Worm (Caenorhabditis elegans) whole organism, L1 larva: Measurements from ENCODE around the gene dpy-2.

Experiments used
- Y116A8C.19 ChIP-seq: sonication (generic microtip); optimal IDR thresholded peaks from 2 replicates; lab custom pipeline; 2016; ENCODE audit warnings: missing compliant biosample characterization, missing genetic modification characterization, borderline replicate concordance
- aha-1 ChIP-seq: fragments of 150-350 bp; optimal IDR thresholded peaks from 2 replicates; lab custom pipeline; 2014; ENCODE audit warnings: missing biosample characterization, missing genetic modification characterization
- ama-1 ChIP-seq: fragments of 150-350 bp; optimal IDR thresholded peaks from 2 replicates; lab custom pipeline; 2014
- blmp-1 ChIP-seq: fragments of 150-350 bp; optimal IDR thresholded peaks from 2 replicates; lab custom pipeline; 2014; ENCODE audit warnings: missing biosample characterization, missing genetic modification characterization
- ceh-88 ChIP-seq: fragments of 200-800 bp; sonication (Bioruptor generic); IDR thresholded peaks from 2 replicates; pipeline ENCODE4 v1.3.6; 2022; ENCODE audit warnings: missing genetic modification characterization, missing compliant biosample characterization
- ceh-90 ChIP-seq: sonication (generic microtip); optimal IDR thresholded peaks from 2 replicates; lab custom pipeline; 2016; ENCODE audit warnings: missing genetic modification characterization, missing compliant biosample characterization
- dpl-1 ChIP-seq, 3 experiments: fragments of 150-350 bp in 2 of 3; sonication (generic microtip) in 1 of 3; optimal IDR thresholded peaks; 2 replicates each; lab custom pipeline; 2014 to 2017; ENCODE audit warnings: missing biosample characterization in 3 of 3, missing genetic modification characterization in 3 of 3, missing genetic modification reagents in 3 of 3
- efl-3 ChIP-seq: fragments of 200-800 bp; sonication (Bioruptor generic); optimal IDR thresholded peaks from 2 replicates; lab custom pipeline; 2018; ENCODE audit warnings: mild to moderate bottlenecking, missing genetic modification characterization, missing compliant biosample characterization
- egl-27 ChIP-seq, 2 experiments: fragments of 150-350 bp in 1 of 2; sonication (generic microtip); optimal IDR thresholded peaks; 3 replicates each; lab custom pipeline; 2017 to 2018; ENCODE audit warnings: missing biosample characterization in 2 of 2, missing genetic modification characterization in 2 of 2, missing genetic modification reagents in 2 of 2
- elt-2 ChIP-seq: sonication (generic microtip); optimal IDR thresholded peaks from 2 replicates; lab custom pipeline; 2016; ENCODE audit warnings: missing genetic modification characterization, mild to moderate bottlenecking, inconsistent platforms, missing compliant biosample characterization, missing genetic modification reagents
- elt-3 ChIP-seq, 6 experiments: fragments of 150-350 bp in 1 of 6; sonication (generic microtip); optimal IDR thresholded peaks; 2 replicates each; lab custom pipeline; 2017 to 2018; ENCODE audit warnings: missing biosample characterization in 6 of 6, missing genetic modification characterization in 6 of 6, inconsistent platforms in 1 of 6
- ets-5 ChIP-seq: fragments of 200-800 bp; sonication (Bioruptor generic); IDR thresholded peaks from 2 replicates; pipeline ENCODE4 v1.3.6; 2022; ENCODE audit warnings: missing genetic modification characterization, missing compliant biosample characterization
- fkh-8 ChIP-seq: sonication (generic microtip); optimal IDR thresholded peaks from 2 replicates; lab custom pipeline; 2016; ENCODE audit warnings: mild to moderate bottlenecking, missing genetic modification characterization, missing compliant biosample characterization
- fos-1 ChIP-seq: fragments of 150-350 bp; optimal IDR thresholded peaks from 2 replicates; lab custom pipeline; 2014; ENCODE audit warnings: missing biosample characterization, missing genetic modification characterization
- grh-1 ChIP-seq: fragments of 200-800 bp; sonication (Bioruptor generic); IDR thresholded peaks from 2 replicates; pipeline ENCODE4 v1.3.6; 2022; ENCODE audit warnings: missing genetic modification reagents, missing genetic modification characterization, missing compliant biosample characterization
- hlh-4 ChIP-seq: sonication (generic microtip); optimal IDR thresholded peaks from 2 replicates; lab custom pipeline; 2016; ENCODE audit warnings: mild to moderate bottlenecking, missing genetic modification characterization, missing compliant biosample characterization
- isw-1 ChIP-seq: fragments of 200-800 bp; sonication (Bioruptor generic); IDR thresholded peaks from 2 replicates; pipeline ENCODE4 v1.3.6; 2022; ENCODE audit warnings: missing genetic modification characterization, missing compliant biosample characterization
- jun-1 ChIP-seq: fragments of 150-350 bp; optimal IDR thresholded peaks from 2 replicates; lab custom pipeline; 2014; ENCODE audit warnings: missing biosample characterization, missing genetic modification reagents, missing genetic modification characterization
- lin-14 ChIP-seq: fragments of 200-800 bp; sonication (Bioruptor generic); optimal IDR thresholded peaks from 2 replicates; lab custom pipeline; 2018; ENCODE audit warnings: mild to moderate bottlenecking, missing genetic modification characterization, moderate library complexity, missing compliant biosample characterization
- lin-15B ChIP-seq: fragments of 150-350 bp; sonication (generic microtip); optimal IDR thresholded peaks from 3 replicates; lab custom pipeline; 2014; ENCODE audit warnings: missing biosample characterization, missing genetic modification characterization
- lin-35 ChIP-seq, 2 experiments: fragments of 150-350 bp; optimal IDR thresholded peaks; 2 replicates each; lab custom pipeline; 2014; ENCODE audit warnings: missing biosample characterization in 2 of 2, missing genetic modification characterization in 2 of 2, missing genetic modification reagents in 2 of 2
- lir-3 ChIP-seq: sonication (generic microtip); optimal IDR thresholded peaks from 2 replicates; lab custom pipeline; 2016; ENCODE audit warnings: mild to moderate bottlenecking, missing genetic modification characterization, moderate library complexity, missing compliant biosample characterization; ENCODE audit not compliant: poor library complexity
- lsy-2 ChIP-seq, 2 experiments: fragments of 150-350 bp; optimal IDR thresholded peaks; 2 replicates each; lab custom pipeline; 2014; ENCODE audit warnings: missing biosample characterization in 2 of 2, missing genetic modification characterization in 2 of 2
- mab-9 ChIP-seq: fragments of 200-800 bp; sonication (Bioruptor generic); IDR thresholded peaks from 2 replicates; pipeline ENCODE4 v1.3.6; 2022; ENCODE audit warnings: missing genetic modification reagents, missing genetic modification characterization, missing compliant biosample characterization
- mdl-1 ChIP-seq, 2 experiments: fragments of 150-350 bp; optimal IDR thresholded peaks; 2 replicates each; lab custom pipeline; 2014 to 2017; ENCODE audit warnings: missing biosample characterization in 2 of 2, missing genetic modification characterization in 2 of 2, inconsistent platforms in 1 of 2
- nhr-11 ChIP-seq: fragments of 150-350 bp; optimal IDR thresholded peaks from 2 replicates; lab custom pipeline; 2014; ENCODE audit warnings: missing biosample characterization, missing genetic modification characterization
- nhr-20 ChIP-seq: sonication (generic microtip); optimal IDR thresholded peaks from 2 replicates; lab custom pipeline; 2016; ENCODE audit warnings: mild to moderate bottlenecking, missing genetic modification characterization, missing compliant biosample characterization
- nhr-71 ChIP-seq: sonication (generic microtip); optimal IDR thresholded peaks from 2 replicates; lab custom pipeline; 2016; ENCODE audit warnings: mild to moderate bottlenecking, missing genetic modification characterization, moderate library complexity, missing compliant biosample characterization
- nhr-76 ChIP-seq: sonication (generic microtip); optimal IDR thresholded peaks from 2 replicates; lab custom pipeline; 2017; ENCODE audit warnings: missing biosample characterization, missing genetic modification characterization
- nhr-77 ChIP-seq: fragments of 150-350 bp; optimal IDR thresholded peaks from 2 replicates; lab custom pipeline; 2014; ENCODE audit warnings: missing biosample characterization, missing genetic modification characterization
- nhr-84 ChIP-seq: sonication (generic microtip); optimal IDR thresholded peaks from 2 replicates; lab custom pipeline; 2017; ENCODE audit warnings: missing biosample characterization, missing genetic modification characterization
- nhr-90 ChIP-seq: sonication (generic microtip); optimal IDR thresholded peaks from 2 replicates; lab custom pipeline; 2016; ENCODE audit warnings: mild to moderate bottlenecking, missing genetic modification characterization, missing compliant biosample characterization; ENCODE audit not compliant: poor library complexity
- pag-3 ChIP-seq: sonication (generic microtip); optimal IDR thresholded peaks from 2 replicates; lab custom pipeline; 2017; ENCODE audit warnings: missing genetic modification characterization, mild to moderate bottlenecking, missing compliant biosample characterization, antibody characterized with exemption, borderline replicate concordance; ENCODE audit not compliant: insufficient read depth
- pax-3 ChIP-seq: fragments of 200-800 bp; sonication (Bioruptor generic); optimal IDR thresholded peaks from 2 replicates; lab custom pipeline; 2018; ENCODE audit warnings: mild to moderate bottlenecking, missing genetic modification characterization, moderate library complexity, missing compliant biosample characterization
- rnt-1 ChIP-seq: sonication (generic microtip); optimal IDR thresholded peaks from 2 replicates; lab custom pipeline; 2016; ENCODE audit warnings: mild to moderate bottlenecking, missing genetic modification characterization, moderate library complexity, missing compliant biosample characterization
- skn-1 ChIP-seq: fragments of 150-350 bp; optimal IDR thresholded peaks from 2 replicates; lab custom pipeline; 2014; ENCODE audit warnings: missing biosample characterization, missing genetic modification characterization
- snu-23 ChIP-seq: sonication (generic microtip); optimal IDR thresholded peaks from 2 replicates; lab custom pipeline; 2016; ENCODE audit warnings: missing genetic modification characterization, missing compliant biosample characterization
- sup-37 ChIP-seq: fragments of 200-800 bp; sonication (Bioruptor generic); optimal IDR thresholded peaks from 2 replicates; lab custom pipeline; 2018; ENCODE audit warnings: mild to moderate bottlenecking, missing genetic modification characterization, missing compliant biosample characterization
- swsn-7 ChIP-seq: sonication (generic microtip); optimal IDR thresholded peaks from 2 replicates; lab custom pipeline; 2016; ENCODE audit warnings: missing genetic modification characterization, missing compliant biosample characterization
- tbx-2 ChIP-seq: sonication (generic microtip); optimal IDR thresholded peaks from 2 replicates; lab custom pipeline; 2016; ENCODE audit warnings: missing genetic modification characterization, missing compliant biosample characterization
- unc-30 ChIP-seq: sonication (generic microtip); optimal IDR thresholded peaks from 2 replicates; lab custom pipeline; 2017; ENCODE audit warnings: missing biosample characterization, missing genetic modification characterization
- unc-62 ChIP-seq: fragments of 150-350 bp; optimal IDR thresholded peaks from 2 replicates; lab custom pipeline; 2014; ENCODE audit warnings: missing biosample characterization, missing genetic modification reagents, missing genetic modification characterization
- unc-98 ChIP-seq: fragments of 200-800 bp; sonication (Bioruptor generic); IDR thresholded peaks from 2 replicates; pipeline ENCODE4 v1.3.6; 2022; ENCODE audit warnings: missing genetic modification characterization, missing compliant biosample characterization
- xbp-1 ChIP-seq: sonication (generic microtip); optimal IDR thresholded peaks from 2 replicates; lab custom pipeline; 2016; ENCODE audit warnings: missing genetic modification characterization, missing compliant biosample characterization
- ztf-4 ChIP-seq: fragments of 150-350 bp; optimal IDR thresholded peaks from 2 replicates; lab custom pipeline; 2014; ENCODE audit warnings: missing biosample characterization, missing genetic modification characterization

The dpy-2 gene

DNA sequence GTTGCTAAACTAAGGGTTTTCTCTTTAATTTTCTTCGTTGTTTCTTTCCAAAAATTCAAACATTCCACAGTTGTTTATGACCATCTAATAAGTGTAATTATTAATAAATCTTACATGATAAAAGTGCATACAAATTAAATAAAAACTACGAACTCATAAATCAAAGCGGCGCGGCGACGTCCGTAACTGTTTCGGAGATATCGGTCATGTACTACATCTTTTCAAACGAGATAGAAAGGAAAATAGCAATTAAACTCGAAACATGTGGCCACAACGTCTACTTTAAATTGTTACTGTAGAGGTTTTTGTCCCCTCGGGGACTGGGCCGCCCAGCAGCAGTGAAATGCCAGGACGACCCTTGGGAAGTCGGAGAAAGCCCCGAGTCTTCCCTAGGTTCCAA, 1.8 kb downstream of the dpy-2 start:
- no peak for TF ChIP-seq hlh-4 (tag; lab: Kevin White, UChicago)
- TF ChIP-seq blmp-1 (tag; lab: Kevin White, UChicago): peak; percentile 86

- TF ChIP-seq fkh-8 (tag; lab: Kevin White, UChicago): no peak
- peak; percentile 80 for TF ChIP-seq blmp-1 (tag; lab: Kevin White, UChicago)
- TF ChIP-seq sup-37 (GFP tag; lab: Kevin White, UChicago): no peak
- no peak for TF ChIP-seq fos-1 (tag; lab: Kevin White, UChicago)
- TF ChIP-seq lin-15B (tag; lab: Kevin White, UChicago): no peak
Measured at ce11 chrII:6716638-6717037, 2.5 kb downstream of the dpy-2 start, which contains the start of the genes T14B4.5 and T14B4.20. T14B4.5 (plus strand) TSS chrII:6716863. T14B4.20 (plus strand) TSS chrII:6716901.

DNA sequence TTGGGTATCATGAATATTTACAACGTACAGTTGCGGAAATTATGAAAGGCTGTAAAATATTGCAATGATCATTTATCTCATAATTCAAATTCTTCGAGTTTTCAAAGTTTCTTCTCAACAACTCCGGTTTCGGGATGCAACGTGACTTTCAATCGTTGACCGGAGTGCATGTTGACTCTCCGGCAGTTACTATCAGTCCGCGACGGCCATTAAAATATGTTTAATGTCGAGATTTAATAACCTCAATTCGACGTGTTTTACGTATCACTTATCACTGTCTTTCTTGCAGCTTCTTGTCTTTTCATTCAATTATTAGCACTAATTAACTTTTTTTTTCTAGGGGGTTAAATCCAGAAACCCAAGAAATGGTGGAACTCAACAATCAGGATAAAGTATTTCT, 4.1 kb downstream of the dpy-2 start, which contains the start of gene tsp-10:
Gene tsp-10 (plus strand): TSS at position 366 of the 400 bp plus-strand sequence.
- TF ChIP-seq skn-1 (tag; lab: Kevin White, UChicago) (no peak), mdl-1 (tag; optimal IDR thresholded peaks at IDR 0.05; lab: Kevin White, UChicago) (no peak), pax-3 (no peak), hlh-4 (tag; lab: Kevin White, UChicago) (no peak), lin-35 (GFP tag; optimal IDR thresholded peaks at IDR 0.05; lab: Kevin White, UChicago) (no peak), nhr-71 (tag; lab: Kevin White, UChicago) (no peak), ceh-88 (no peak)

DNA sequence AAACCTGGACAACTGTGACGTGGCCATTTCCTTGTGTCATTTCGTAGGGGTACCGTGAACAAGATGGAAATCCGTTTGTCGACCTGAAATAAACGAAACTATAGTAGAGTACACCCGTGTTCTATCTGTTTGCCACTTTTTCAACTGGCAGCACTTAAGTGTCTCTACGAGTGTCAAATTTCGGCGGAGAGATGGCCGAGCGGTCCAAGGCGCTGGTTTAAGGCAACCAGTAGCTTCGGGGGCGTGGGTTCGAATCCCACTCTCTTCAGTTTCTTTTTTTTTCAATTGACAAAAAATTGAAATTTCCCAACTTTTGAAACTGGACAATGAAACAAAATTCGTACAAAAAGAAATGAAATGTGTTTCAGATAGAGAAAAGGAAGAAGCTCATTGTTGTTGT, 7.5 kb downstream of the dpy-2 start:
- TF ChIP-seq nhr-77 (tag; lab: Kevin White, UChicago): peak; percentile 45
- TF ChIP-seq blmp-1 (tag; lab: Kevin White, UChicago): no peak
- peak; percentile 7 for TF ChIP-seq skn-1 (tag; lab: Kevin White, UChicago)
- no peak for TF ChIP-seq ztf-4 (tag; lab: Kevin White, UChicago)
- no peak for TF ChIP-seq pag-3
- TF ChIP-seq dpl-1 (GFP tag; optimal IDR thresholded peaks at IDR 0.05; lab: Kevin White, UChicago): peak in 2 of 3 experiments; percentile 1 to 14
- peak; percentile 48 for TF ChIP-seq rnt-1 (tag; lab: Kevin White, UChicago)
- TF ChIP-seq unc-98: no peak
- no peak for TF ChIP-seq ets-5 (GFP tag; lab: Robert Waterston, UW)
- TF ChIP-seq fkh-8 (tag; lab: Kevin White, UChicago): no peak
- no peak for TF ChIP-seq nhr-76
- TF ChIP-seq lin-14: peak; percentile 46
- TF ChIP-seq mab-9 (GFP tag; lab: Robert Waterston, UW): no peak
- TF ChIP-seq fos-1 (tag; lab: Kevin White, UChicago): no peak
- TF ChIP-seq snu-23 (GFP tag; lab: Kevin White, UChicago): peak; percentile 62
- TF ChIP-seq nhr-90: peak; percentile 3
- peak in 2 of 6 experiments; percentile 9 to 17 for TF ChIP-seq elt-3 (tag; optimal IDR thresholded peaks at IDR 0.05; lab: Kevin White, UChicago)
- TF ChIP-seq ceh-88: no peak
- TF ChIP-seq aha-1 (tag; lab: Kevin White, UChicago): no peak
- no peak for TF ChIP-seq elt-2 (tag; lab: Kevin White, UChicago)
- TF ChIP-seq grh-1 (GFP tag; lab: Robert Waterston, UW): 0 out of 2 replicates have a peak, but pooled peaks have one; percentile 9
- TF ChIP-seq nhr-11 (tag; lab: Kevin White, UChicago): no peak
- no peak for TF ChIP-seq tbx-2
- TF ChIP-seq efl-3: no peak
- no peak for TF ChIP-seq nhr-84 (tag; lab: Kevin White, UChicago)
- no peak for TF ChIP-seq jun-1
- no peak for TF ChIP-seq ceh-90 (tag; lab: Kevin White, UChicago)
- TF ChIP-seq xbp-1 (tag; lab: Kevin White, UChicago): peak; percentile 26
- TF ChIP-seq lir-3 (tag; lab: Kevin White, UChicago): peak; percentile 25
- TF ChIP-seq lin-35 (GFP tag; optimal IDR thresholded peaks at IDR 0.05; lab: Kevin White, UChicago): peak; percentile 13 to 53
- TF ChIP-seq unc-30 (tag; lab: Kevin White, UChicago): no peak
- no peak for TF ChIP-seq egl-27 (tag; optimal IDR thresholded peaks at IDR 0.05; lab: Kevin White, UChicago)
- TF ChIP-seq ama-1: no peak
- no peak for TF ChIP-seq unc-62 (GFP tag; lab: Kevin White, UChicago)
- no peak for TF ChIP-seq isw-1 (GFP tag; lab: Robert Waterston, UW)
- TF ChIP-seq lsy-2 (tag; optimal IDR thresholded peaks at IDR 0.05; lab: Kevin White, UChicago): peak; percentile 18 to 50
- TF ChIP-seq Y116A8C.19 (tag; lab: Kevin White, UChicago): no peak
- TF ChIP-seq swsn-7 (tag; lab: Kevin White, UChicago): peak; percentile 32
- TF ChIP-seq nhr-20: peak; percentile 85
